Worm (Caenorhabditis elegans) whole organism, mixed stage, embryonic: ENCODE data around the gene F22F4.5.

Source experiments
- bed-3 ChIP-seq: fragments of 200-800 bp; sonication (Bioruptor generic); optimal IDR thresholded peaks from 3 replicates; lab custom pipeline; 2018; ENCODE audit warnings: mild to moderate bottlenecking, missing genetic modification characterization, moderate library complexity, missing compliant biosample characterization
- blmp-1 ChIP-seq: fragments of 150-350 bp; optimal IDR thresholded peaks from 2 replicates; lab custom pipeline; 2014; ENCODE audit warnings: missing biosample characterization, missing genetic modification characterization
- ceh-43 ChIP-seq: fragments of 200-800 bp; sonication (Bioruptor generic); optimal IDR thresholded peaks from 2 replicates; lab custom pipeline; 2018; ENCODE audit warnings: mild to moderate bottlenecking, missing genetic modification characterization, moderate library complexity, missing compliant biosample characterization
- ceh-83 ChIP-seq: fragments of 200-800 bp; sonication (Bioruptor generic); optimal IDR thresholded peaks from 2 replicates; lab custom pipeline; 2018; ENCODE audit warnings: mild to moderate bottlenecking, missing genetic modification characterization, missing compliant biosample characterization
- ces-1 ChIP-seq: fragments of 150-350 bp; optimal IDR thresholded peaks from 2 replicates; lab custom pipeline; 2014; ENCODE audit warnings: missing biosample characterization, missing genetic modification reagents, missing genetic modification characterization
- elt-1 ChIP-seq: sonication (generic microtip); optimal IDR thresholded peaks from 2 replicates; lab custom pipeline; 2017; ENCODE audit warnings: missing genetic modification characterization, mild to moderate bottlenecking, missing compliant biosample characterization, antibody characterized with exemption, moderate library complexity, borderline replicate concordance; ENCODE audit not compliant: insufficient read depth
- elt-3 ChIP-seq: fragments of 150-350 bp; optimal IDR thresholded peaks from 2 replicates; lab custom pipeline; 2014; ENCODE audit warnings: missing biosample characterization, missing genetic modification characterization
- flh-1 ChIP-seq: fragments of 200-800 bp; sonication (Bioruptor generic); optimal IDR thresholded peaks from 2 replicates; lab custom pipeline; 2018; ENCODE audit warnings: mild to moderate bottlenecking, missing genetic modification characterization, moderate library complexity, missing compliant biosample characterization
- ham-2 ChIP-seq: fragments of 200-800 bp; sonication (Bioruptor generic); optimal IDR thresholded peaks from 2 replicates; lab custom pipeline; 2018; ENCODE audit warnings: mild to moderate bottlenecking, missing genetic modification characterization, missing compliant biosample characterization
- hlh-1 ChIP-seq: fragments of 150-350 bp; optimal IDR thresholded peaks from 2 replicates; lab custom pipeline; 2014; ENCODE audit warnings: missing biosample characterization, missing genetic modification reagents, missing genetic modification characterization
- lin-13 ChIP-seq: fragments of 150-350 bp; optimal IDR thresholded peaks from 2 replicates; lab custom pipeline; 2014; ENCODE audit warnings: missing biosample characterization, missing genetic modification characterization
- lin-32 ChIP-seq: fragments of 200-800 bp; sonication (Bioruptor generic); optimal IDR thresholded peaks from 2 replicates; lab custom pipeline; 2018; ENCODE audit warnings: mild to moderate bottlenecking, missing genetic modification characterization, missing compliant biosample characterization
- lsy-2 ChIP-seq: fragments of 150-350 bp; optimal IDR thresholded peaks from 2 replicates; lab custom pipeline; 2014; ENCODE audit warnings: missing biosample characterization, missing genetic modification characterization
- mab-5 ChIP-seq: fragments of 150-350 bp; optimal IDR thresholded peaks from 2 replicates; lab custom pipeline; 2014; ENCODE audit warnings: missing biosample characterization, missing genetic modification characterization
- mep-1 ChIP-seq: fragments of 150-350 bp; optimal IDR thresholded peaks from 2 replicates; lab custom pipeline; 2017; ENCODE audit warnings: missing biosample characterization, missing genetic modification reagents, missing genetic modification characterization, inconsistent platforms
- nhr-2 ChIP-seq: fragments of 150-350 bp; optimal IDR thresholded peaks from 2 replicates; lab custom pipeline; 2014; ENCODE audit warnings: missing biosample characterization, missing genetic modification characterization
- nhr-237 ChIP-seq: fragments of 150-350 bp; optimal IDR thresholded peaks from 2 replicates; lab custom pipeline; 2014; ENCODE audit warnings: missing biosample characterization, missing genetic modification characterization
- nhr-28 ChIP-seq: fragments of 150-350 bp; optimal IDR thresholded peaks from 2 replicates; lab custom pipeline; 2014; ENCODE audit warnings: missing biosample characterization, missing genetic modification characterization
- nhr-76 ChIP-seq: sonication (generic microtip); optimal IDR thresholded peaks from 2 replicates; lab custom pipeline; 2017; ENCODE audit warnings: missing biosample characterization, missing genetic modification characterization
- pha-4 ChIP-seq: fragments of 150-350 bp; optimal IDR thresholded peaks from 2 replicates; lab custom pipeline; 2018; ENCODE audit warnings: missing biosample characterization, missing genetic modification reagents, missing genetic modification characterization
- sem-2 ChIP-seq: fragments of 200-800 bp; sonication (Bioruptor generic); optimal IDR thresholded peaks from 2 replicates; lab custom pipeline; 2018; ENCODE audit warnings: mild to moderate bottlenecking, missing genetic modification characterization, missing compliant biosample characterization
- snpc-4 ChIP-seq: fragments of 150-350 bp; optimal IDR thresholded peaks from 2 replicates; lab custom pipeline; 2014; ENCODE audit warnings: missing biosample characterization, missing genetic modification characterization
- unc-39 ChIP-seq: fragments of 150-350 bp; optimal IDR thresholded peaks from 2 replicates; lab custom pipeline; 2014; ENCODE audit warnings: missing biosample characterization, missing genetic modification characterization
- unc-62 ChIP-seq: fragments of 150-350 bp; optimal IDR thresholded peaks from 2 replicates; lab custom pipeline; 2014; ENCODE audit warnings: missing biosample characterization, missing genetic modification reagents, missing genetic modification characterization
- zip-8 ChIP-seq: fragments of 150-350 bp; optimal IDR thresholded peaks from 2 replicates; lab custom pipeline; 2014; ENCODE audit warnings: missing biosample characterization, missing genetic modification characterization

F22F4.5 gene

ce11 chrX:6039544-6039943 is 46.9 kb upstream of the F22F4.5 start, which contains the start of gene hsp-25:
hsp-25 (minus strand) TSS chrX:6039644.
- no peak for TF ChIP-seq snpc-4
- no peak for TF ChIP-seq ham-2 (GFP tag; lab: Kevin White, UChicago)
- no peak for TF ChIP-seq nhr-2 (tag; lab: Kevin White, UChicago)
- no peak for TF ChIP-seq hlh-1 (tag; lab: Kevin White, UChicago)
- no peak for TF ChIP-seq bed-3
- no peak for TF ChIP-seq flh-1 (GFP tag; lab: Kevin White, UChicago)

- no peak for TF ChIP-seq lsy-2 (tag; lab: Kevin White, UChicago)
- no peak for TF ChIP-seq snpc-4
Observed at ce11 chrX:6031169-6031568, 38.5 kb upstream of the F22F4.5 start, which contains the start of gene ipp-5. ipp-5 (plus strand) TSS chrX:6031469.

DNA sequence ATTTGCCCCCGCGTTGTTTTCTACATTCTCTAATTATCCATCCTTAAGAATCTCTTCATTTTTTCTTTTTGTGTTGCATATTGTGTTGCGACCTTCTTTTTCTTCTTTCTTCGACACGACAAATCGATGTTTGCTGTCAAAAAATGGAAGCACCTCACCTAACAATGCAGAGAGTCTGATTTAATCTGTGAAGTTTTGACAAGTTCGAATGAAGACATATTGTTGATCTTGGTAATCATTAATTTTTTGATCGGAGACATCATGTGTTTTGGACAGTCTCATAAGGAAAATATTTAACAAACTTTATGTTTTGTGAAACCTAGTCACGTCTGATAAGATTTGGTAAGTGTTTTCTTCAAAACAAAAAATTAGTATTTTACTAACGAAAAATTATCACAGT is 36.4 kb upstream of the F22F4.5 start:
- TF ChIP-seq unc-62 (GFP tag; lab: Kevin White, UChicago) (no peak), nhr-2 (tag; lab: Kevin White, UChicago) (no peak), elt-3 (tag; lab: Kevin White, UChicago) (no peak), mab-5 (tag; lab: Kevin White, UChicago) (no peak), nhr-76 (tag; lab: Kevin White, UChicago) (no peak), hlh-1 (tag; lab: Kevin White, UChicago) (no peak), nhr-237 (tag; lab: Kevin White, UChicago) (no peak), sem-2 (GFP tag; lab: Kevin White, UChicago) (no peak), zip-8 (tag; lab: Kevin White, UChicago) (no peak)

DNA sequence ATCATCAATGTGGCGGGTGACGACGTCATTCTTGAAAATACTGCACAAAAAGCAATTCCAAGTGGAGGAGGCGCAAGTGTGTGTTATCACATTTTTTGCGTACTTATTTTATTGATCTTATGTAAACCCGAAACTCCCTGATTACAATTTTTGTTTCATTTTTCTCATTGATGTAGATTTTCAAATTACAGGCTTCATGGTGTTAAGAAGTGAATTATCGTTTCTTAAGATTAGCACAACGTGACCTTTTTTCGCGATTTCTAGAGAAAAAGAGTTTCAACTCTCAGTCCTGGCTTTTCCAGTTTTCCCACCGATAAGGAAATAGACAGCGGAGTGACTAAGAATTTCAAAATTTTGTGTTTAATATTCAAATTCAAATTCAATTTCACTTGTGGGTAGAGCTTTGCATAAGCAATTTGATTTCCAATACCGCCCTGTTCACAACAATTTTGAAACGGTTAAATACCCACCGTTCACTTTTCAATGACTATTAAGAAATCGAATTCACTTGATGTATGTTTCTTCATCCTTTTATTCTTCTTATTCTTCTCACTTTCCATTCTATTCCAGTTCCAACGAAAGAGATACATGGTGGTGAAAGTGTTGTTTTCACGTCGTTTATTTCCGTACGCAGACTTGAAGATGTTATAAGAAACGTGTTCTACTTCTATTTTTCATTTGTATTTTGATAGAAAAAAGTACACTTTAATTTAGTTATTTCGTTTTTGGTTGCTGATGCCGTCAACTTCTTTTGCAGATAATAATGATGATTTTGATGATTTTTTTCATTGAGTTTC is 34.3 kb upstream of the F22F4.5 start:
- no peak for TF ChIP-seq mep-1 (tag; lab: Kevin White, UChicago)

ce11 chrX:6024977-6025376 is 32.3 kb upstream of the F22F4.5 start:
- TF ChIP-seq mep-1 (tag; lab: Kevin White, UChicago) (no peak), zip-8 (tag; lab: Kevin White, UChicago) (no peak), nhr-76 (tag; lab: Kevin White, UChicago) (no peak), snpc-4 (no peak), elt-1 (no peak), ceh-43 (no peak), lsy-2 (tag; lab: Kevin White, UChicago) (no peak), pha-4 (tag; lab: Kevin White, UChicago) (no peak), unc-39 (no peak), nhr-2 (tag; lab: Kevin White, UChicago) (no peak), ces-1 (GFP tag; lab: Kevin White, UChicago) (no peak), unc-62 (GFP tag; lab: Kevin White, UChicago) (no peak), flh-1 (GFP tag; lab: Kevin White, UChicago) (no peak), lin-13 (tag; lab: Kevin White, UChicago) (no peak), blmp-1 (tag; lab: Kevin White, UChicago) (no peak)

ce11 chrX:6022469-6022868 is 29.8 kb upstream of the F22F4.5 start, which contains the start of gene lelo-3:
lelo-3 (minus strand) TSS chrX:6022569.
- peak; percentile 55 for TF ChIP-seq ces-1 (GFP tag; lab: Kevin White, UChicago)
- no peak for TF ChIP-seq mab-5 (tag; lab: Kevin White, UChicago)
- TF ChIP-seq, all 35 proteins: peak for 1

DNA sequence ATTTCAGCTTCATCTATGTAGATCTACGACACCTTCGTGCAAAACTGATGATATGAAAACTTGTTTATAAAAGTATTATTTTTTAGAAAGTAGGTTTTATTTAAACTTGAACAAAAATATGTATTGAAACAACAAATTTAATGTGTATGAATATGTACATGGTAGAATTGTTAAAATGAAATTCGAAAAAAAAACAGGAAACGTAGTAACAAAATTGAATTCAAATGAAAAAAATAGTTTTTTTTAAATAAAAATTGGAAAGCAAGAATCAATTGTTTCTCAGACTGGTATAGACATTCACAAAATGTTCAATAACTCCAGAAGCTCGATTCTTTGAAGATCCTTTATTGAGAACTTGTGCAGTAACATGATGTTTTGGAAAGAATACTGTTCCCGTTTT is 28.1 kb upstream of the F22F4.5 start:
- TF ChIP-seq ceh-83 (GFP tag; lab: Kevin White, UChicago) (no peak), elt-3 (tag; lab: Kevin White, UChicago) (no peak), mep-1 (tag; lab: Kevin White, UChicago) (no peak), snpc-4 (no peak), lin-32 (no peak), nhr-28 (no peak), sem-2 (GFP tag; lab: Kevin White, UChicago) (no peak), flh-1 (GFP tag; lab: Kevin White, UChicago) (no peak)
